Fruit fly (Drosophila melanogaster): ENCODE results near the gene cact.
A peak's percentile ranks its signal among the peaks of the same experiment; 100 is the strongest.

cact gene

dm6 chr2L:16299466-16300311 is 26.3 kb downstream of the cact start, which contains the start of the genes heix and CG17328 (continued):
- TF ChIP-seq CG6683 (GFP tag; optimal IDR thresholded peaks at IDR 0.05) (no peak), CG14014 (GFP tag; IDR thresholded peaks at IDR 0.05) (peak; percentile 78), corto (GFP tag; optimal IDR thresholded peaks at IDR 0.05) (peak; percentile 33), dimm (GFP tag; IDR thresholded peaks at IDR 0.05) (no peak), Chrac-16 (GFP tag; optimal IDR thresholded peaks at IDR 0.05) (peak; percentile 81), Fer3 (tag; optimal IDR thresholded peaks at IDR 0.05) (peak; percentile 78), sqz (GFP tag; optimal IDR thresholded peaks at IDR 0.05) (no peak), cad (GFP tag; optimal IDR thresholded peaks at IDR 0.05) (no peak), crc (GFP tag; optimal IDR thresholded peaks at IDR 0.05) (peak; percentile 57), slbo (GFP tag; IDR thresholded peaks at IDR 0.05) (peak; percentile 89), CG12299 (tag; optimal IDR thresholded peaks at IDR 0.05) (peak; percentile 54), da (GFP tag; optimal IDR thresholded peaks at IDR 0.05) (no peak), eve (GFP tag; optimal IDR thresholded peaks at IDR 0.05) (no peak), CG12659 (GFP tag; optimal IDR thresholded peaks at IDR 0.05) (peak; percentile 80), luna (GFP tag; optimal IDR thresholded peaks at IDR 0.05) (peak; percentile 70), zen2 (GFP tag; IDR thresholded peaks at IDR 0.05; ENCODE audit: partially characterized antibody) (no peak), bsh (GFP tag; optimal IDR thresholded peaks at IDR 0.05) (peak in 1 of 2 experiments; percentile 61), CG13424 (tag; optimal IDR thresholded peaks at IDR 0.05) (peak; percentile 81), MTF-1 (GFP tag; optimal IDR thresholded peaks at IDR 0.05; ENCODE audit: borderline replicate concordance) (no peak), gcm (GFP tag; optimal IDR thresholded peaks at IDR 0.05) (peak; percentile 30), CG3065 (GFP tag; optimal IDR thresholded peaks at IDR 0.05) (peak; percentile 7), CG12769 (tag; optimal IDR thresholded peaks at IDR 0.05) (peak; percentile 96), D (optimal IDR thresholded peaks at IDR 0.05) (no peak), D (GFP tag; optimal IDR thresholded peaks at IDR 0.05) (peak; percentile 50), HLH3B (GFP tag; IDR thresholded peaks at IDR 0.05) (0 out of 2 replicates have a peak, but pooled peaks have one; percentile 69), danr (GFP tag; IDR thresholded peaks at IDR 0.05) (0 out of 2 replicates have a peak, but pooled peaks have one; percentile 18), inv (GFP tag; IDR thresholded peaks at IDR 0.05; ENCODE audit: partially characterized antibody) (no peak), CG10565 (GFP tag; optimal IDR thresholded peaks at IDR 0.05) (no peak), CG13624 (GFP tag; optimal IDR thresholded peaks at IDR 0.05) (peak; percentile 60), Kr (GFP tag; optimal IDR thresholded peaks at IDR 0.05) (no peak), pb (GFP tag; optimal IDR thresholded peaks at IDR 0.05) (peak; percentile 11), vnd (GFP tag; IDR thresholded peaks at IDR 0.05; ENCODE audit: partially characterized antibody) (no peak), zen (tag; optimal IDR thresholded peaks at IDR 0.05) (peak; percentile 54), CG7987 (GFP tag; optimal IDR thresholded peaks at IDR 0.05) (no peak), CG11695 (GFP tag; IDR thresholded peaks at IDR 0.05) (peak; percentile 62; the same call in 1 of the 3 replicates), mld (GFP tag; IDR thresholded peaks at IDR 0.05; ENCODE audit: partially characterized antibody) (no peak), shn (GFP tag; optimal IDR thresholded peaks at IDR 0.05) (peak; percentile 58), Atf6 (GFP tag; IDR thresholded peaks at IDR 0.05) (peak; percentile 43; the same call in 1 of the 2 replicates), CG4282 (GFP tag; optimal IDR thresholded peaks at IDR 0.05) (no peak), Opbp (GFP tag; IDR thresholded peaks at IDR 0.05; ENCODE audit: partially characterized antibody) (0 out of 3 replicates have a peak, but pooled peaks have one; percentile 24), Atf-2 (GFP tag; optimal IDR thresholded peaks at IDR 0.05) (peak; percentile 77), Vsx1 (GFP tag; optimal IDR thresholded peaks at IDR 0.05) (no peak), Scr (GFP tag; IDR thresholded peaks at IDR 0.05; ENCODE audit: partially characterized antibody) (no peak), CG6654 (GFP tag; optimal IDR thresholded peaks at IDR 0.05) (no peak), Hr51 (GFP tag; optimal IDR thresholded peaks at IDR 0.05) (peak in 1 of 2 experiments; percentile 13), CG2202 (tag; optimal IDR thresholded peaks at IDR 0.05) (no peak), org-1 (GFP tag; optimal IDR thresholded peaks at IDR 0.05) (peak; percentile 20), gro (GFP tag; optimal IDR thresholded peaks at IDR 0.05) (peak; percentile 31)

All from whole organism, embryonic.